Fruit fly (Drosophila melanogaster) whole organism, larva: ENCODE measurements around the gene Ance.

Source experiments
- noc ChIP-seq: fragments of 200-800 bp; sonication (Bioruptor generic); optimal IDR thresholded peaks from 3 replicates; lab custom pipeline; 2019; ENCODE audit warnings: missing biosample characterization, mild to moderate bottlenecking, missing genetic modification characterization, moderate library complexity

Gene Ance

DNA sequence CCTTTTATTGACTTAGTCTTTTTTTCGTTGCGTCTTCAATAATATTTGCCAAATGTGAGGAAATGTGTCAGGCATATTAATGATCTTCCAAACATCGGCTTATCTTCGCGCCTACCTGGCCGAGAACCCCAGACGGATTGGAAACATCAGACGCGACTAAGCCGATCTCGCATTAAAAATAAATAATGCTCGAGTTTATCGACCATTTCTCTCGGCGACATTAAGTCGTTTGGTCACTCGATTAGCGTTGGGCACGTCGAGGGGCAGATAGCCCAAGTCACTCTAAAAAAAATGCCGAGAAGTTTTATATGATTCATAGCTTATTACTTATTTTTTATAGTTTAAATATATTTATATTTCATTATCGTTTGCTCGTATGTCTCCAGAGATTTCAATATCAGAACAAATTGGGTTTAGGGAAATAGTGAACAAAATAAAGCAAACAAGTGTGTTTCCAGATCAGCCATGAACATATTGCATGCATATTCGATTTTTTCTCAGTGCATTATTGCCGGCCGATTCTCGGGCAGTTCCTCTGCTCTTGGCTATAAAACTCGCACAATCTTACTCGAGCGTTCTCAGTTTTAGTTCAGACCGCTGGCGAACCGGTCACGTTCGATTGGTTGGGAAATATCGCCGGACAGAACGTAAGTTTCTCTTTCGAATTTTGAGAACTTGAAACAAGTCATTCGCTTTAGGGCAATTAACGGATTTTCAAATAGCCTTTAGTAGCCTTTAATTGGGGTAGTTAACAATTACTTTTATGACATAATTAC, at the start of gene Ance:
TSS of gene Ance (plus strand) at position 574 of the 776 bp plus-strand sequence.
- peak; percentile 93 for TF ChIP-seq noc (tag; lab: Kevin White, UChicago)

DNA sequence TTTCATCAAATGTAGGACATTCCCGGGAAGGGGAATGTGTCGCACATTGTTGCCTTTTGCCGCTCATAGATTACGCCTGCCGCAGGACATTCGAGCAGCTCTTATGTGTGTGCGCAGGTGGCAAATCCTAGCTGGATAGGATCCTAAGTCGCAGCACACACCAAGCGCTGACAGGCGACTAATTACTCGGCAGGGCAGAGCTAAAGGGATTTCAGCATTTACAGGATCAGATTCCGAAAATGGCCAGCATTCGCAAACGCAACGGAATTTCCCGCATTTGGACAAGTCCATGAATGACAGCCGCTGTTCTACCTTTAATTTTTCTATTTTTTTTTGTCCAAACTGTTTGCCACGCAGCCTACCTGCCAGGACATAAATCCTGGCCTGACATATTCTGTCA, 37.8 kb upstream of the Ance start:
- no peak for TF ChIP-seq noc (tag; lab: Kevin White, UChicago)

DNA sequence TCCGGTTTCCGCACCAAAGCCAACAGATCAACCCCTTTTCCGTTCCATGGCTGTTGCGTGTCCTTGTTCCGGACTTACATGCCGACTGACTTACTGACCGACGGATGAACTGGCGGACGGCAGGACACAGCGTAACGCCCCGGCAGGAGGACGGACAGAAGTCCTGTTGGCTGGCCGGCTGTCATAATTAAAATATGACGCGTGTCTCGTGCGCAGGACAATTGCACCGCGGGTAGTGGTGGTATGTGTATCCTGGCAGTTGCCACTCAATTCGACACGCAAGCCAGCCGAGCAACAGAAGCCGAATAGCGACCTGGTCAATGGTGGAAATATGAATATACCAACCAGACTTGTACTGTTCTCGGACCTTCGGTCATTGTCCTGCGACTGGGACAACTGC, 36.0 kb upstream of the Ance start:
- no peak for TF ChIP-seq noc (tag; lab: Kevin White, UChicago)

dm6 chr2L:13873147-13873546, 32.3 kb upstream of the Ance start:
- TF ChIP-seq noc (tag; lab: Kevin White, UChicago) = no peak

dm6 chr2L:13876698-13877097, 28.7 kb upstream of the Ance start:
- no peak for TF ChIP-seq noc (tag; lab: Kevin White, UChicago)

DNA sequence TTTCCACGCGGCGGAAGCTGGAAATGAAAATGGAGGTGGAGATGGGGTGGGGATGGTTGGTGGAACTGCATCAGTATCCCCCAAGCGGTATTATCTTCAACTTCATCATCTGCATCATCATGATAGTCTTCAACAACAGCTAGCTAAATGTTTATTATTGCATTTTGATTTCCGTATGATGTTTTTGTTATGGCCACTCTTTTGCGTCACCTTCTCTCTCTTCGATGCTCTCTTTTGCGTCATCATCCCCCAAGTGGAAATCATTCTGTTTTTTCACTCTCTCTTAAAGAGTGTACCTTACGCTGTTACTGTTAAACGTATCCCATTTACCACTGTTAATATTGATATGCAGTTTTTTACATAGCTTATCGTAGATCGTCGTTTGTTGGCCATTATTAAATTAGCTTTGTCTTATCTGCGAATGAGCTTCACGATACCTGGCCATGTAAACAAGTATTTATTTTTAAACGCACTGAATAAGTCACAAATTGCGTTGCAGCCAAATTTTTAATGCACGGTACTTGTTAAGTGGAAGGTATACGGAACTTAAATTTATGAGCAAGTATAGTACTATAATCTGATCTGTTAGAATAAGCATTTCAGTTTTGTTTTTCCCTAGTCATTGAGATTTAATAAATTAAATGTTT, 27.4 kb upstream of the Ance start:
- no peak for TF ChIP-seq noc (tag; lab: Kevin White, UChicago)

- peak; percentile 31 for TF ChIP-seq noc (tag; lab: Kevin White, UChicago)
Observed at dm6 chr2L:13878801-13879200, 26.6 kb upstream of the Ance start.

DNA sequence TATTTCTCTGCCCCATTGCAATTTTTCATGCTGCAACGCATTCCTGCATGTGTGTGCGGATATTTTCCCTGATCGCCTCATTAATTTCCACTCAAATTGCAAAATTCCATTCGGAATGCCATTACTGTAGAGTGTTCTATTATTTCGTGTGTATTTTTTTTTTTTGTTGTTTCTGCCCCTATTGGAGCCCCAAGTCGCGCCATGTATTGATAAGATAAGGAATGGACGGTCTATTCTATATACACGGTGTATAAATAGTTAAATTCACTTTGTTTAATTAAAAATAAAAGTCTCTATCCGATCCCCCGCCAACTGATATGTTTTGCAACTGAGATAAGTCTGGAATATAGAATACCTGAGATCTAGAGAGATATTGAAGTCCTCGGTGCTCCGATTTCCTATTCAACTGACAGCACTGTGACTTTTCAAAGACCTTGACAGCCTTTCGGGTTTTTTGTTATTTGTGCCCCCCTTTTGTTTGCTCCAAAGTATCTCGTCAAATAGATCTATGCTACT, 24.0 kb upstream of the Ance start:
- TF ChIP-seq noc (tag; lab: Kevin White, UChicago) = no peak

DNA sequence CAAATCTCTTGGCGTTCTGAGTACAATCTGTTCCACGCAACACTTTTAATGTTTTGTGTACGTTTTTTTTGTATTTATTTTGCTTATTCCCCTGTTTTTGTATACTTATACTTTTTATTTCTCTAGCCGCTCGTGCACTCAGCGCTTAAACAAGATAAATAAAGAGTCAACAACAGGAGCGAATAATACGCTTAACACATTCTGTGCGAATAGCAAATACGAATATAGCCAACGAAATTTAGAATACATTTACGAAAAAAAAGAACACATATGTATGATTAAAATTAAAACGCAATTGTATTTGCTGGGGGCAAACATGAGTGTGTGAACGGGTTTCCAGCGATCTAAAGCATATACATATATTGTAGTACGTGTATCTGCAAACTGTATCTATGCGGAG, 23.5 kb upstream of the Ance start:
- TF ChIP-seq noc (tag; lab: Kevin White, UChicago) = peak; percentile 83

DNA sequence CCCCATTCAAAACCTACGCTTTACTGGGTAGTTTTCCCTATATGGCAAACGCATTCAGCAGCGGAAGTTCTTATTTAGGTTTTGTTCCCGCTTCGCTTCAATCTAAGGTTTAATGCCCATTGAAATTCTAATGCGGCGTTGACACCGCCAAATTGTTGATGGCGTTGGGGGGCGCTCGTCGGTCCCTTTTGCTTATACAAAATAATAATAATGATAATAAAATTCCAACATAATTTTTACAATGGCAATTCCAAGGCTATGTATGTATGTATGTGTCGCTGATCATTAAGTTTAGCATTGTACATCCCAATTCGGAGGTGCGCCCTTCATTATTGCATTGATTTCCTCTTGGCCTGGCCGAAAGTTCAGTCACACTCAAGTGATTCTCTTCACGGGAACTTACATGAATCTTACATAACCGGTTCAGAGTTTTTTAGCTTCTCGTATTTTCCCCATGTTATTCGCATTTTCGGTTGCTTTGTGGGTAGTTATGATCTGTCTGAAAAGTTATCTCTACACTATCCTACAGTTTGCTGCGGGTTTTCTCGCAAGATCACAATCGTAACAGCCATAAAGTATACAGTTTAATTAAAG, 21.3 kb upstream of the Ance start:
- TF ChIP-seq noc (tag; lab: Kevin White, UChicago) = no peak

- no peak for TF ChIP-seq noc (tag; lab: Kevin White, UChicago)
Observed at dm6 chr2L:13884678-13885303, 20.7 kb upstream of the Ance start.

dm6 chr2L:13886326-13887073, 18.9 kb upstream of the Ance start:
- no peak for TF ChIP-seq noc (tag; lab: Kevin White, UChicago)

DNA sequence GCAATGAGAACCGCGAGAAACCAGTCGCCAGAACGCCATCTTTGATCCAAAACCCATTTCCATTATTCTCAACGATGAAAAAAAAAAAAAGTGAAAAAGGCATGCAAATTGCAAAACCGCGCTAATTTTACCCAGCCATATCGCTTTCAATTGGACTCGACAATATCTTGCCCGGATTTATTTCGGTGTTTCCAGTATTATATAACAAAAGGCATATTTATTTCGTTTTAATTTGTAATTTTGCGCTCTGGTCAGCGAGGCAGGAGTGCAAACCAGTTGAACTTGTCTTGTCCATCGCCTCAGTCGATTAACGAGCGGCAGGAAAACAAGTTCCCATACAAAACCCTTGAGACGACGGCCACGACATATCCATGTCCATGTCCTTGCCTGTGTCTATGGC, 15.5 kb upstream of the Ance start:
- TF ChIP-seq noc (tag; lab: Kevin White, UChicago) = no peak

- TF ChIP-seq noc (tag; lab: Kevin White, UChicago) = no peak
Observed at dm6 chr2L:13892826-13893225, 12.6 kb upstream of the Ance start.

DNA sequence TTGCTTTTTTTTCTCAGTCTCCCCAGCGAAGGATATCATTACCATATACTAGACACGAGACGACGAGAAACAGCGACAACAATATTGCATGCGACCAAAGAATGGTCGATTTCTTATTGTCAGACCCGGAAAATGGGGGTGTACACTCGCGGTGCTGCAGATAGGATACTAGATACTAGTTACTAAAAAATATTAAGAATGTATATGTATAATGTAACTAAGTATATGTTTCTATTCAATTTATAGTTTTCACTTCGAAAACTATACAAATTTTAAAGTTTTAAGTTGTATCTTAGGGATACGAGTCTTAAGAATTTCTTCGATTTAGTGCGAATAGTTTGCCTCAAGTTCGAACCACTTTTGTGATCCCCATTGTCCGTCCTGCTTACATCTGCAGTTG, 12.0 kb upstream of the Ance start:
- TF ChIP-seq noc (tag; lab: Kevin White, UChicago) = no peak
